Worm (Caenorhabditis elegans): ENCODE results near the gene tbx-7.

tbx-7 gene

DNA sequence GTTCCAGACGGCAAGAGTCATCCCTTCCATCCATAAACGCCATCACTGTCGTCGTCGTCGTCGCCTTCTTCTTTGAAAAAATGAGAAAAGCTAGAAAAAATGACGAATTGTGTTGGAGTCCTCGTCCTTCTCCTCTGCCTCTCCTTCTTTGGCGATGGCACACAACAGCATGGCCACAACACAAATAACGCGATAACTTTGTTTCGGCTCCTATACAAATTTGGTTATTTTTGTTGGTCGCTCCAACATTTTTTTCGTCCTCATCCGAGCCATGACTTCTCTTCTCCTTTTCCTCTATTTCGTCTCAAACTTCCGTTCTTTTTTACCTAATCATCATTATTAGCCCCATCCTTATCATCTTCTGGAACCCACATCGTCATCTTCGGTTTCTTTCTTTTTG lies 36.3 kb downstream of the tbx-7 start:
- TF ChIP-seq unc-55 (GFP tag; optimal IDR thresholded peaks at IDR 0.05) (peak; percentile 2), skn-1 (tag; optimal IDR thresholded peaks at IDR 0.05) (no peak), unc-62 (GFP tag; optimal IDR thresholded peaks at IDR 0.05) (no peak), lsy-2 (tag; optimal IDR thresholded peaks at IDR 0.05) (peak in 1 of 2 experiments; percentile 12), sma-9 (GFP tag; optimal IDR thresholded peaks at IDR 0.05) (peak; percentile 13), sma-9 (tag; optimal IDR thresholded peaks at IDR 0.05) (no peak)

DNA sequence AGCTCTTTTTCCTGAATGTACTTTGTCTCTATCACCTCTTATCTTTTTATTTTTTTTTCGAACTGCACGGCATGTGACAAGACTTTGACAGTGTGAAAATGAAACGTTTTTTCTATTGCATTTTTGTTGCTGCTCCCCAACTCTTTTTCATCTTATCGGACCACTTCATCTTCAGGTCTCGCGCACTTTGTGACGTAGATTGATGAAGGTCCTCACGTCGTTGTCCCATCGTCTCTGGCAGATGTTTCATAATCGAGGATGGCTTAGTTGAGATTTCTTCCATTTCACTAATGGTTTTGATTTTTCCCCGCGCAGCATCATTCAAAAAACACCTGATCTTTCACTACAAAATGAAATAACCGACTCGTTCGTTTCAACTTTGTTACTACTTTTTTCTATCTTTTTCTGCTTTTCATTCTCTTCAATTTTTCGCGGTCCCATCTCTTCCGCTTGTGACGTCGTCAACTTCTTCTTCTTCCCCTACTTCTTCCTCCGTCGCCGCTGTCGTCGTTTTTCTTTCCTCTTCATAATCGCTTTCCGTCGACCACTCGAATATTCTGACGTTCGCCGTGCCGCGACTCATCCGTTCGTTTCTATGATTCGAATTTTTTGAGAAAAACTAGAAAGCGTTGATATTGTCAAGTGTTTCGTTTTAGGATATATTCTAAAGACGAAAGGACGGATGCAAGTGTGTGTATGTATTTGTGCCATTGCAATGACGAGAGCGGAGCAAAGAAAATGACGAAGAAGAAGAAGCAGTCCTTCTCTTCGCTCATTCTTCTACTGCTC lies 37.0 kb downstream of the tbx-7 start, which contains the start of gene T04C9.2:
TSS of gene T04C9.2 (plus strand) at position 739 of the 789 bp plus-strand sequence.
- peak; percentile 6 for TF ChIP-seq nhr-129 (tag; optimal IDR thresholded peaks at IDR 0.05)
- TF ChIP-seq mab-5 (tag; optimal IDR thresholded peaks at IDR 0.05) = peak; percentile 86
- TF ChIP-seq zag-1 (tag; optimal IDR thresholded peaks at IDR 0.05) = peak; percentile 22
- no peak for TF ChIP-seq fos-1 (tag; optimal IDR thresholded peaks at IDR 0.05)
- TF ChIP-seq unc-55 (GFP tag; optimal IDR thresholded peaks at IDR 0.05) = peak; percentile 22
- TF ChIP-seq Y55F3AM.14 (GFP tag; optimal IDR thresholded peaks at IDR 0.05) = peak; percentile 13
- no peak for TF ChIP-seq alr-1 (tag; optimal IDR thresholded peaks at IDR 0.05)

ce11 chrIII:5990090-5990489 lies 38.2 kb downstream of the tbx-7 start:
- TF ChIP-seq lin-39 (tag; optimal IDR thresholded peaks at IDR 0.05) (no peak), elt-1 (tag; optimal IDR thresholded peaks at IDR 0.05) (no peak), nhr-129 (tag; optimal IDR thresholded peaks at IDR 0.05) (peak; percentile 9), C34F6.9 (tag; optimal IDR thresholded peaks at IDR 0.05) (peak; percentile 52), ztf-1 (GFP tag; conservative IDR thresholded peaks at IDR 0.05) (no peak), aly-2 (tag; optimal IDR thresholded peaks at IDR 0.05) (no peak), unc-55 (GFP tag; optimal IDR thresholded peaks at IDR 0.05) (peak; percentile 73), lsy-2 (tag; optimal IDR thresholded peaks at IDR 0.05) (no peak), egl-27 (tag; optimal IDR thresholded peaks at IDR 0.05) (no peak)

ce11 chrIII:5988991-5989726 lies 39.2 kb downstream of the tbx-7 start:
- no peak for TF ChIP-seq mdl-1 (tag; optimal IDR thresholded peaks at IDR 0.05)
- TF ChIP-seq ztf-1 (GFP tag; conservative IDR thresholded peaks at IDR 0.05) = no peak
- TF ChIP-seq lsy-2 (tag; optimal IDR thresholded peaks at IDR 0.05) = peak in 1 of 2 experiments; percentile 40
- peak; percentile 32 for TF ChIP-seq sem-4 (tag; optimal IDR thresholded peaks at IDR 0.05)
- TF ChIP-seq mab-5 (tag; optimal IDR thresholded peaks at IDR 0.05) = peak; percentile 80
- TF ChIP-seq nhr-25 (tag; optimal IDR thresholded peaks at IDR 0.05) = peak; percentile 34
- TF ChIP-seq dmd-4 (tag; optimal IDR thresholded peaks at IDR 0.05) = no peak
- peak; percentile 34 for TF ChIP-seq C34F6.9 (tag; optimal IDR thresholded peaks at IDR 0.05)
- peak; percentile 33 for TF ChIP-seq crh-2 (tag; optimal IDR thresholded peaks at IDR 0.05)
- peak; percentile 48 for TF ChIP-seq F13H6.1 (tag; optimal IDR thresholded peaks at IDR 0.05)
- peak; percentile 43 for TF ChIP-seq gmeb-1 (tag; optimal IDR thresholded peaks at IDR 0.05)
- peak; percentile 39 for TF ChIP-seq nhr-129 (tag; optimal IDR thresholded peaks at IDR 0.05)
- no peak for TF ChIP-seq ceh-16 (tag; optimal IDR thresholded peaks at IDR 0.05)
- no peak for TF ChIP-seq nhr-23 (tag; optimal IDR thresholded peaks at IDR 0.05)
- no peak for TF ChIP-seq nhr-21 (tag; optimal IDR thresholded peaks at IDR 0.05)
- peak; percentile 3 for TF ChIP-seq sma-3 (GFP tag; optimal IDR thresholded peaks at IDR 0.05)

- TF ChIP-seq Y55F3AM.14 (GFP tag; optimal IDR thresholded peaks at IDR 0.05) (no peak), aly-2 (tag; optimal IDR thresholded peaks at IDR 0.05) (no peak), elt-1 (tag; optimal IDR thresholded peaks at IDR 0.05) (no peak), egl-27 (tag; optimal IDR thresholded peaks at IDR 0.05) (no peak), C34F6.9 (tag; optimal IDR thresholded peaks at IDR 0.05) (no peak), F13H6.1 (tag; optimal IDR thresholded peaks at IDR 0.05) (no peak), alr-1 (tag; optimal IDR thresholded peaks at IDR 0.05) (no peak), ztf-4 (tag; optimal IDR thresholded peaks at IDR 0.05) (no peak), unc-39 (tag; optimal IDR thresholded peaks at IDR 0.05) (no peak), sma-9 (GFP tag; optimal IDR thresholded peaks at IDR 0.05) (no peak), sma-9 (tag; optimal IDR thresholded peaks at IDR 0.05) (no peak), nhr-12 (tag; optimal IDR thresholded peaks at IDR 0.05) (no peak), zag-1 (tag; optimal IDR thresholded peaks at IDR 0.05) (no peak)
These were observed 39.9 kb downstream of the tbx-7 start for ce11 chrIII:5988461-5988860.

All from whole organism, L2 larva.